Fruit fly (Drosophila melanogaster): Measurements from ENCODE around the gene Tim9a.

Gene Tim9a

DNA sequence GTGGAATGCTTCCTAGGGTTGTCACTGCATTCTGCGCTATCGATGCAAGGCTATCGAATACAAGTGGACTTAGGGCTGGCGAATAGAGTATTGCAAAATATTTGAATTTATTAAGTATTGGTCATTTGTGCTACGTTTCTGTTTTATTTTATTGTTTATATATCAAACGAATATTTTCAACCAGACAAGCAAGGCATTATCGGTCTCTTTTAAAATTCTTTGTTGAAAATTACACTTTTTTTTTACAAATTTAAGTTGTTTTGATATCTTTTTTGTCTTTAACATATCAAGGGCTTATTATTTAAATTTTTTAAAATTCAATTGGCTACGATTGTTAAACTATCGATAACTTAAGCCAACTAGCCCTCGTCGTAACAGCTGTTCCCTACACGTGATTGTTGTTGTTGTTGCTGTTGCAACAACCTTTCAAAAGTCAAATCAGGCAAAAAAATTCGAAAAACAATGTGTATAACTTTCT lies 2.4 kb downstream of the Tim9a start, which contains the start of the genes Ype and CG1662 (continued):
- TF ChIP-seq Six4 (GFP tag; optimal IDR thresholded peaks at IDR 0.05) (peak; percentile 54), knrl (GFP tag; IDR thresholded peaks at IDR 0.05; ENCODE audit: partially characterized antibody) (peak; percentile 77), CG10274 (GFP tag; optimal IDR thresholded peaks at IDR 0.05) (no peak), ac (GFP tag; optimal IDR thresholded peaks at IDR 0.05) (no peak), gro (GFP tag; optimal IDR thresholded peaks at IDR 0.05) (no peak), CG6683 (GFP tag; optimal IDR thresholded peaks at IDR 0.05) (peak; percentile 16), CG18619 (GFP tag; optimal IDR thresholded peaks at IDR 0.05) (peak; percentile 65), sr (GFP tag; IDR thresholded peaks at IDR 0.05) (no peak), crol (GFP tag; IDR thresholded peaks at IDR 0.05) (no peak), CG12299 (tag; optimal IDR thresholded peaks at IDR 0.05) (peak; percentile 56), MBD-R2 (GFP tag; IDR thresholded peaks at IDR 0.05) (peak; percentile 45; the same call in 1 of the 2 replicates), Nf-YC (tag; optimal IDR thresholded peaks at IDR 0.05) (peak; percentile 76), CG12155 (GFP tag; optimal IDR thresholded peaks at IDR 0.05) (peak; percentile 62), CG2120 (GFP tag; optimal IDR thresholded peaks at IDR 0.05) (peak; percentile 86), nmo (GFP tag; optimal IDR thresholded peaks at IDR 0.05) (peak; percentile 88), fd3F (GFP tag; optimal IDR thresholded peaks at IDR 0.05) (peak; percentile 65), ewg (GFP tag; optimal IDR thresholded peaks at IDR 0.05) (peak; percentile 49), jigr1 (GFP tag; IDR thresholded peaks at IDR 0.05) (peak; percentile 50; the same call in 1 of the 3 replicates), Aef1 (GFP tag; IDR thresholded peaks at IDR 0.05) (peak; percentile 69), kay (GFP tag; optimal IDR thresholded peaks at IDR 0.05) (peak; percentile 63), ase (GFP tag; IDR thresholded peaks at IDR 0.05) (peak; percentile 42; the same call in 1 of the 3 replicates), otp (GFP tag; IDR thresholded peaks at IDR 0.05) (peak; percentile 42; the same call in 1 of the 3 replicates), Ssrp (tag; optimal IDR thresholded peaks at IDR 0.05) (peak; percentile 71), az2 (GFP tag; optimal IDR thresholded peaks at IDR 0.05) (peak; percentile 78), CG31224 (GFP tag; IDR thresholded peaks at IDR 0.05) (peak; percentile 38; the same call in 1 of the 2 replicates), tgo (GFP tag; IDR thresholded peaks at IDR 0.05) (peak; percentile 66), sug (tag; optimal IDR thresholded peaks at IDR 0.05) (peak; percentile 75), Taf1 (GFP tag; IDR thresholded peaks at IDR 0.05) (peak; percentile 8; the same call in 1 of the 2 replicates), trh (GFP tag; optimal IDR thresholded peaks at IDR 0.05) (peak; percentile 4), CG15011 (GFP tag; optimal IDR thresholded peaks at IDR 0.05) (peak; percentile 32), usp (GFP tag; optimal IDR thresholded peaks at IDR 0.05) (no peak), cwo (GFP tag; optimal IDR thresholded peaks at IDR 0.05) (peak; percentile 86), mld (GFP tag; IDR thresholded peaks at IDR 0.05; ENCODE audit: partially characterized antibody) (no peak), ssp (GFP tag; IDR thresholded peaks at IDR 0.05) (peak; percentile 42), Oaz (GFP tag; IDR thresholded peaks at IDR 0.05) (0 out of 2 replicates have a peak, but pooled peaks have one; percentile 16), Ets65A (GFP tag) (peak; percentile 98), al (GFP tag; IDR thresholded peaks at IDR 0.05) (peak; percentile 55), HHEX (GFP tag; optimal IDR thresholded peaks at IDR 0.05) (peak; percentile 19), Drgx (GFP tag; IDR thresholded peaks at IDR 0.05) (peak; percentile 32; the same call in 1 of the 2 replicates), CG9797 (GFP tag; optimal IDR thresholded peaks at IDR 0.05) (no peak), D19B (GFP tag; optimal IDR thresholded peaks at IDR 0.05) (peak; percentile 9), CG31365 (tag; optimal IDR thresholded peaks at IDR 0.05) (no peak), CG10267 (tag; optimal IDR thresholded peaks at IDR 0.05) (peak; percentile 89), Ravus (GFP tag; IDR thresholded peaks at IDR 0.05) (no peak; the same call in 1 of the 2 replicates), CG11504 (tag; optimal IDR thresholded peaks at IDR 0.05) (peak; percentile 78), gem (tag; optimal IDR thresholded peaks at IDR 0.05) (peak; percentile 84), jing (GFP tag; optimal IDR thresholded peaks at IDR 0.05) (no peak), gcm2 (GFP tag; optimal IDR thresholded peaks at IDR 0.05) (no peak), E2f2 (GFP tag; IDR thresholded peaks at IDR 0.05) (peak; percentile 61), CG13424 (tag; optimal IDR thresholded peaks at IDR 0.05) (peak; percentile 86), CG3281 (GFP tag; optimal IDR thresholded peaks at IDR 0.05) (peak; percentile 77)
